Fruit fly (Drosophila melanogaster): ENCODE data around the gene ppk31.
A peak's percentile ranks its signal among the peaks of the same experiment; 100 is the strongest.

The ppk31 gene

dm6 chr3R:27135692-27136641 is 27.0 kb upstream of the ppk31 start (continued):
- no peak for TF ChIP-seq tx (GFP tag; optimal IDR thresholded peaks at IDR 0.05)
- TF ChIP-seq CG1603 (tag; optimal IDR thresholded peaks at IDR 0.05) = peak; percentile 82
- no peak for TF ChIP-seq CG11085 (GFP tag; IDR thresholded peaks at IDR 0.05)
- no peak for TF ChIP-seq CG31224 (GFP tag; IDR thresholded peaks at IDR 0.05)
- peak; percentile 77 for TF ChIP-seq org-1 (GFP tag; optimal IDR thresholded peaks at IDR 0.05)
- TF ChIP-seq her (GFP tag; optimal IDR thresholded peaks at IDR 0.05) = peak; percentile 25
- no peak for TF ChIP-seq wdn (GFP tag; IDR thresholded peaks at IDR 0.05)
- TF ChIP-seq CG12155 (GFP tag; optimal IDR thresholded peaks at IDR 0.05) = peak; percentile 16
- TF ChIP-seq disco-r (GFP tag; optimal IDR thresholded peaks at IDR 0.05) = peak; percentile 9
- TF ChIP-seq CG31365 (tag; optimal IDR thresholded peaks at IDR 0.05) = peak; percentile 21
- peak; percentile 47; the same call in 1 of the 2 replicates for TF ChIP-seq Rfx (GFP tag; IDR thresholded peaks at IDR 0.05)
- peak; percentile 49; the same call in 1 of the 2 replicates for TF ChIP-seq sens-2 (GFP tag; IDR thresholded peaks at IDR 0.05)
- peak; percentile 91 for TF ChIP-seq ac (GFP tag; optimal IDR thresholded peaks at IDR 0.05)
- no peak for TF ChIP-seq pros (GFP tag; optimal IDR thresholded peaks at IDR 0.05)
- TF ChIP-seq exex (tag; optimal IDR thresholded peaks at IDR 0.05) = peak; percentile 39
- TF ChIP-seq CG2199 (GFP tag; IDR thresholded peaks at IDR 0.05) = 0 out of 3 replicates have a peak, but pooled peaks have one; percentile 70
- TF ChIP-seq tap (tag; optimal IDR thresholded peaks at IDR 0.05) = peak; percentile 34
- TF ChIP-seq CG10462 (GFP tag; optimal IDR thresholded peaks at IDR 0.05) = peak; percentile 66
- peak; percentile 29 for TF ChIP-seq CG13775 (GFP tag; optimal IDR thresholded peaks at IDR 0.05)
- peak; percentile 79 for TF ChIP-seq CG18764 (GFP tag; optimal IDR thresholded peaks at IDR 0.05)
- TF ChIP-seq CG10959 (GFP tag; IDR thresholded peaks at IDR 0.05) = peak; percentile 50; the same call in 1 of the 2 replicates
- peak; percentile 49; the same call in 1 of the 3 replicates for TF ChIP-seq CG11093 (GFP tag; IDR thresholded peaks at IDR 0.05)
- TF ChIP-seq Dbx (GFP tag; IDR thresholded peaks at IDR 0.05) = no peak
- no peak for TF ChIP-seq ash1 (GFP tag; optimal IDR thresholded peaks at IDR 0.05)
- TF ChIP-seq CG2712 (tag; optimal IDR thresholded peaks at IDR 0.05) = peak; percentile 59
- peak; percentile 77 for TF ChIP-seq CG15601 (tag; optimal IDR thresholded peaks at IDR 0.05)
- TF ChIP-seq CG30403 (GFP tag; optimal IDR thresholded peaks at IDR 0.05) = no peak
- TF ChIP-seq stc (GFP tag; IDR thresholded peaks at IDR 0.05) = peak; percentile 71; the same call in 1 of the 2 replicates
- no peak for TF ChIP-seq CG9215 (GFP tag; IDR thresholded peaks at IDR 0.05)
- TF ChIP-seq CG13624 (GFP tag; optimal IDR thresholded peaks at IDR 0.05) = peak; percentile 30
- peak; percentile 54 for TF ChIP-seq CG17385 (GFP tag; optimal IDR thresholded peaks at IDR 0.05)
- no peak for TF ChIP-seq CG6854 (GFP tag; optimal IDR thresholded peaks at IDR 0.05)
- no peak for TF ChIP-seq fu2 (GFP tag; optimal IDR thresholded peaks at IDR 0.05)
- TF ChIP-seq CG18619 (GFP tag; optimal IDR thresholded peaks at IDR 0.05) = peak; percentile 62
- TF ChIP-seq CG15073 (GFP tag; optimal IDR thresholded peaks at IDR 0.05) = no peak
- peak; percentile 61 for TF ChIP-seq CG1024 (GFP tag; IDR thresholded peaks at IDR 0.05)
- TF ChIP-seq PHDP (tag; optimal IDR thresholded peaks at IDR 0.05) = peak; percentile 66
- peak; percentile 43; the same call in 1 of the 2 replicates for TF ChIP-seq vvl (GFP tag; IDR thresholded peaks at IDR 0.05)
- TF ChIP-seq gsb-n (tag; optimal IDR thresholded peaks at IDR 0.05) = peak; percentile 86
- TF ChIP-seq CG10209 (GFP tag; optimal IDR thresholded peaks at IDR 0.05) = peak; percentile 82
- TF ChIP-seq CG10274 (GFP tag; optimal IDR thresholded peaks at IDR 0.05) = peak; percentile 33
- peak; percentile 75 for TF ChIP-seq odd (GFP tag; optimal IDR thresholded peaks at IDR 0.05)
- TF ChIP-seq CG15269 (tag; optimal IDR thresholded peaks at IDR 0.05) = peak; percentile 46
- peak; percentile 40 for TF ChIP-seq jing (GFP tag; optimal IDR thresholded peaks at IDR 0.05)
- peak; percentile 62 for TF ChIP-seq Sox102F (GFP tag; optimal IDR thresholded peaks at IDR 0.05)
- TF ChIP-seq yki (optimal IDR thresholded peaks at IDR 0.05) = no peak
- no peak for TF ChIP-seq peb (GFP tag; IDR thresholded peaks at IDR 0.05)
- peak; percentile 53 for TF ChIP-seq CG11504 (tag; optimal IDR thresholded peaks at IDR 0.05)
- peak; percentile 52 for TF ChIP-seq CG13424 (tag; optimal IDR thresholded peaks at IDR 0.05)
